Worm (Caenorhabditis elegans) whole organism, early embryonic: Measurements from ENCODE around the gene adh-5.

Experiments used
- ama-1 ChIP-seq: fragments of 150-350 bp; optimal IDR thresholded peaks from 2 replicates; lab custom pipeline; 2014
- flt-1 ChIP-seq: fragments of 200-800 bp; sonication (Bioruptor generic); IDR thresholded peaks from 2 replicates; pipeline ENCODE4 v1.3.6; 2022; ENCODE audit warnings: missing genetic modification characterization, missing compliant biosample characterization
- hnd-1 ChIP-seq: sonication (generic microtip); optimal IDR thresholded peaks from 2 replicates; lab custom pipeline; 2016; ENCODE audit warnings: missing genetic modification characterization, missing compliant biosample characterization

- TF ChIP-seq flt-1 (GFP tag; lab: Robert Waterston, UW) (no peak), hnd-1 (tag; lab: Kevin White, UChicago) (no peak), ama-1 (lab: Kevin White, UChicago) (no peak)
These were observed 31.0 kb downstream of the adh-5 start for ce11 chrV:942556-942955.
